Worm (Caenorhabditis elegans) whole organism, L1 larva: Measurements from ENCODE around the gene B0545.4.
A peak's percentile ranks its signal among the peaks of the same experiment; 100 is the strongest.
"Not testable (repeated sequence)": the region's sequence is repeated elsewhere in the genome, so short reads cannot be mapped to it uniquely, and the experiment has no call there.

ENCODE experiments used
- C04F5.9 ChIP-seq: sonication (generic microtip); optimal IDR thresholded peaks from 2 replicates; lab custom pipeline; 2016; ENCODE audit warnings: missing genetic modification characterization, missing compliant biosample characterization
- C34B4.2 ChIP-seq: sonication (generic microtip); optimal IDR thresholded peaks from 2 replicates; lab custom pipeline; 2017; ENCODE audit warnings: mild to moderate bottlenecking, missing genetic modification characterization, missing compliant biosample characterization
- Y116A8C.19 ChIP-seq: sonication (generic microtip); optimal IDR thresholded peaks from 2 replicates; lab custom pipeline; 2016; ENCODE audit warnings: missing compliant biosample characterization, missing genetic modification characterization, borderline replicate concordance
- aha-1 ChIP-seq: fragments of 150-350 bp; optimal IDR thresholded peaks from 2 replicates; lab custom pipeline; 2014; ENCODE audit warnings: missing biosample characterization, missing genetic modification characterization
- ama-1 ChIP-seq: fragments of 150-350 bp; optimal IDR thresholded peaks from 2 replicates; lab custom pipeline; 2014
- ceh-8 ChIP-seq: fragments of 200-800 bp; sonication (Bioruptor generic); optimal IDR thresholded peaks from 2 replicates; lab custom pipeline; 2018; ENCODE audit warnings: mild to moderate bottlenecking, missing genetic modification characterization, moderate library complexity, missing compliant biosample characterization
- ces-1 ChIP-seq: fragments of 150-350 bp; optimal IDR thresholded peaks from 2 replicates; lab custom pipeline; 2014; ENCODE audit warnings: missing biosample characterization, missing genetic modification reagents, missing genetic modification characterization
- dsc-1 ChIP-seq: sonication (generic microtip); optimal IDR thresholded peaks from 2 replicates; lab custom pipeline; 2016; ENCODE audit warnings: mild to moderate bottlenecking, missing genetic modification characterization, missing compliant biosample characterization
- egl-13 ChIP-seq: sonication (generic microtip); optimal IDR thresholded peaks from 2 replicates; lab custom pipeline; 2016; ENCODE audit warnings: missing genotype, missing genetic modification reagents, missing genetic modification characterization, missing compliant biosample characterization
- egl-27 ChIP-seq, 2 experiments: fragments of 150-350 bp in 1 of 2; sonication (generic microtip); optimal IDR thresholded peaks; 3 replicates each; lab custom pipeline; 2017 to 2018; ENCODE audit warnings: missing biosample characterization in 2 of 2, missing genetic modification characterization in 2 of 2, missing genetic modification reagents in 2 of 2
- elt-3 ChIP-seq, 6 experiments: fragments of 150-350 bp in 1 of 6; sonication (generic microtip); optimal IDR thresholded peaks; 2 replicates each; lab custom pipeline; 2017 to 2018; ENCODE audit warnings: missing biosample characterization in 6 of 6, missing genetic modification characterization in 6 of 6, inconsistent platforms in 1 of 6
- fkh-10 ChIP-seq: sonication (generic microtip); optimal IDR thresholded peaks from 2 replicates; lab custom pipeline; 2017; ENCODE audit warnings: missing biosample characterization, missing genetic modification reagents, missing genetic modification characterization
- fkh-4 ChIP-seq: sonication (generic microtip); optimal IDR thresholded peaks from 2 replicates; lab custom pipeline; 2016; ENCODE audit warnings: missing compliant biosample characterization, missing genetic modification characterization, borderline replicate concordance
- fos-1 ChIP-seq: fragments of 150-350 bp; optimal IDR thresholded peaks from 2 replicates; lab custom pipeline; 2014; ENCODE audit warnings: missing biosample characterization, missing genetic modification characterization
- grh-1 ChIP-seq: fragments of 200-800 bp; sonication (Bioruptor generic); IDR thresholded peaks from 2 replicates; pipeline ENCODE4 v1.3.6; 2022; ENCODE audit warnings: missing genetic modification reagents, missing genetic modification characterization, missing compliant biosample characterization
- hlh-17 ChIP-seq: fragments of 200-800 bp; sonication (Bioruptor generic); optimal IDR thresholded peaks from 2 replicates; lab custom pipeline; 2018; ENCODE audit warnings: missing genetic modification characterization, mild to moderate bottlenecking, missing compliant biosample characterization, moderate library complexity, borderline replicate concordance
- hlh-4 ChIP-seq: sonication (generic microtip); optimal IDR thresholded peaks from 2 replicates; lab custom pipeline; 2016; ENCODE audit warnings: mild to moderate bottlenecking, missing genetic modification characterization, missing compliant biosample characterization
- hpl-2 ChIP-seq: fragments of 150-350 bp; optimal IDR thresholded peaks from 2 replicates; lab custom pipeline; 2014; ENCODE audit warnings: missing biosample characterization, missing genetic modification reagents, missing genetic modification characterization
- isw-1 ChIP-seq: fragments of 200-800 bp; sonication (Bioruptor generic); IDR thresholded peaks from 2 replicates; pipeline ENCODE4 v1.3.6; 2022; ENCODE audit warnings: missing genetic modification characterization, missing compliant biosample characterization
- jun-1 ChIP-seq: fragments of 150-350 bp; optimal IDR thresholded peaks from 2 replicates; lab custom pipeline; 2014; ENCODE audit warnings: missing biosample characterization, missing genetic modification reagents, missing genetic modification characterization
- lin-14 ChIP-seq: fragments of 200-800 bp; sonication (Bioruptor generic); optimal IDR thresholded peaks from 2 replicates; lab custom pipeline; 2018; ENCODE audit warnings: mild to moderate bottlenecking, missing genetic modification characterization, moderate library complexity, missing compliant biosample characterization
- lin-15B ChIP-seq: fragments of 150-350 bp; sonication (generic microtip); optimal IDR thresholded peaks from 3 replicates; lab custom pipeline; 2014; ENCODE audit warnings: missing biosample characterization, missing genetic modification characterization
- lir-3 ChIP-seq: sonication (generic microtip); optimal IDR thresholded peaks from 2 replicates; lab custom pipeline; 2016; ENCODE audit warnings: mild to moderate bottlenecking, missing genetic modification characterization, moderate library complexity, missing compliant biosample characterization; ENCODE audit not compliant: poor library complexity
- lsy-2 ChIP-seq, 2 experiments: fragments of 150-350 bp; optimal IDR thresholded peaks; 2 replicates each; lab custom pipeline; 2014; ENCODE audit warnings: missing biosample characterization in 2 of 2, missing genetic modification characterization in 2 of 2
- mab-9 ChIP-seq: fragments of 200-800 bp; sonication (Bioruptor generic); IDR thresholded peaks from 2 replicates; pipeline ENCODE4 v1.3.6; 2022; ENCODE audit warnings: missing genetic modification reagents, missing genetic modification characterization, missing compliant biosample characterization
- mdl-1 ChIP-seq, 2 experiments: fragments of 150-350 bp; optimal IDR thresholded peaks; 2 replicates each; lab custom pipeline; 2014 to 2017; ENCODE audit warnings: missing biosample characterization in 2 of 2, missing genetic modification characterization in 2 of 2, inconsistent platforms in 1 of 2
- mef-2 ChIP-seq: fragments of 150-350 bp; optimal IDR thresholded peaks from 2 replicates; lab custom pipeline; 2014; ENCODE audit warnings: missing biosample characterization, missing genetic modification characterization
- mep-1 ChIP-seq: fragments of 150-350 bp; optimal IDR thresholded peaks from 2 replicates; lab custom pipeline; 2014; ENCODE audit warnings: missing biosample characterization, missing genetic modification characterization
- nhr-11 ChIP-seq: fragments of 150-350 bp; optimal IDR thresholded peaks from 2 replicates; lab custom pipeline; 2014; ENCODE audit warnings: missing biosample characterization, missing genetic modification characterization
- nhr-12 ChIP-seq: sonication (generic microtip); optimal IDR thresholded peaks from 2 replicates; lab custom pipeline; 2017; ENCODE audit warnings: missing biosample characterization, missing genetic modification characterization
- nhr-237 ChIP-seq: fragments of 150-350 bp; optimal IDR thresholded peaks from 2 replicates; lab custom pipeline; 2014; ENCODE audit warnings: missing biosample characterization, missing genetic modification characterization
- nhr-28 ChIP-seq: fragments of 150-350 bp; optimal IDR thresholded peaks from 2 replicates; lab custom pipeline; 2014; ENCODE audit warnings: missing biosample characterization, missing genetic modification characterization
- nhr-71 ChIP-seq: sonication (generic microtip); optimal IDR thresholded peaks from 2 replicates; lab custom pipeline; 2016; ENCODE audit warnings: mild to moderate bottlenecking, missing genetic modification characterization, moderate library complexity, missing compliant biosample characterization
- nhr-76 ChIP-seq: sonication (generic microtip); optimal IDR thresholded peaks from 2 replicates; lab custom pipeline; 2017; ENCODE audit warnings: missing biosample characterization, missing genetic modification characterization
- nhr-77 ChIP-seq: fragments of 150-350 bp; optimal IDR thresholded peaks from 2 replicates; lab custom pipeline; 2014; ENCODE audit warnings: missing biosample characterization, missing genetic modification characterization
- pag-3 ChIP-seq: sonication (generic microtip); optimal IDR thresholded peaks from 2 replicates; lab custom pipeline; 2017; ENCODE audit warnings: missing genetic modification characterization, mild to moderate bottlenecking, missing compliant biosample characterization, antibody characterized with exemption, borderline replicate concordance; ENCODE audit not compliant: insufficient read depth
- pax-3 ChIP-seq: fragments of 200-800 bp; sonication (Bioruptor generic); optimal IDR thresholded peaks from 2 replicates; lab custom pipeline; 2018; ENCODE audit warnings: mild to moderate bottlenecking, missing genetic modification characterization, moderate library complexity, missing compliant biosample characterization
- pqm-1 ChIP-seq: sonication (generic microtip); optimal IDR thresholded peaks from 3 replicates; lab custom pipeline; 2017; ENCODE audit warnings: missing biosample characterization, missing genetic modification characterization
- rnt-1 ChIP-seq: sonication (generic microtip); optimal IDR thresholded peaks from 2 replicates; lab custom pipeline; 2016; ENCODE audit warnings: mild to moderate bottlenecking, missing genetic modification characterization, moderate library complexity, missing compliant biosample characterization
- sox-4 ChIP-seq: sonication (generic microtip); optimal IDR thresholded peaks from 2 replicates; lab custom pipeline; 2016; ENCODE audit warnings: missing genetic modification characterization, missing compliant biosample characterization
- sup-37 ChIP-seq: fragments of 200-800 bp; sonication (Bioruptor generic); optimal IDR thresholded peaks from 2 replicates; lab custom pipeline; 2018; ENCODE audit warnings: mild to moderate bottlenecking, missing genetic modification characterization, missing compliant biosample characterization
- tlp-1 ChIP-seq: fragments of 150-350 bp; optimal IDR thresholded peaks from 2 replicates; lab custom pipeline; 2014; ENCODE audit warnings: missing biosample characterization, missing genetic modification characterization
- unc-62 ChIP-seq: fragments of 150-350 bp; optimal IDR thresholded peaks from 2 replicates; lab custom pipeline; 2014; ENCODE audit warnings: missing biosample characterization, missing genetic modification reagents, missing genetic modification characterization
- unc-86 ChIP-seq: sonication (generic microtip); optimal IDR thresholded peaks from 2 replicates; lab custom pipeline; 2016; ENCODE audit warnings: missing genetic modification characterization, missing compliant biosample characterization
- unc-98 ChIP-seq: fragments of 200-800 bp; sonication (Bioruptor generic); IDR thresholded peaks from 2 replicates; pipeline ENCODE4 v1.3.6; 2022; ENCODE audit warnings: missing genetic modification characterization, missing compliant biosample characterization
- zag-1 ChIP-seq: fragments of 150-350 bp; optimal IDR thresholded peaks from 2 replicates; lab custom pipeline; 2014; ENCODE audit warnings: missing biosample characterization, missing genetic modification characterization
- zip-4 ChIP-seq: fragments of 200-800 bp; sonication (Bioruptor generic); optimal IDR thresholded peaks from 2 replicates; lab custom pipeline; 2018; ENCODE audit warnings: mild to moderate bottlenecking, missing genetic modification characterization, moderate library complexity, missing compliant biosample characterization

Gene B0545.4

ce11 chrIV:119792-120191 lies 10.6 kb upstream of the B0545.4 start (continued):
- TF ChIP-seq dsc-1 (tag; lab: Kevin White, UChicago) (no peak), pqm-1 (tag; lab: Kevin White, UChicago) (no peak)

- TF ChIP-seq unc-86 (tag; lab: Kevin White, UChicago) (no peak), fkh-10 (GFP tag; lab: Kevin White, UChicago) (no peak), mep-1 (no peak), jun-1 (no peak), lsy-2 (tag; optimal IDR thresholded peaks at IDR 0.05; lab: Kevin White, UChicago) (no peak), aha-1 (tag; lab: Kevin White, UChicago) (no peak), grh-1 (GFP tag; lab: Robert Waterston, UW) (no peak), nhr-28 (tag; lab: Kevin White, UChicago) (no peak), unc-62 (no peak), hpl-2 (GFP tag; lab: Kevin White, UChicago) (no peak), C34B4.2 (tag; lab: Kevin White, UChicago) (no peak), hlh-4 (no peak)
Observed at ce11 chrIV:118786-119185, 9.6 kb upstream of the B0545.4 start.

DNA sequence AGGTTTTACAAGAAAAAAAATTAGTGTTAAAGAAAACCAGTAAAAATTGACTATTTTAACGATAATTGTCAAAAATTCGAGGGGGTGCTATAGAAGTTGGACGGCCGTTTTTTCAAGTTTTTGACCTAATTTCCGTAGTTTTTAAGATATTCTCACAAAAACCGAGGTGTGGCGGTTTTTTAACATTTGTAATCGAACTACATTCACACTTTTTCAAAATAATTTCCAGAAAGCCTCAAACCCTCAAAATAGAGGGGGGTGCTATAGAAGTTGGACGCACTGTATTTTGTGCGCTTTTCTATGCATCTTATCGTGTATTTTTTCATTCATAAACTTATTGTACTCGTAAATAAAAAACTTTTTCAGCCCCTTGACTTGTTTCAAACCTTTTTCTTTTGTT lies 2.2 kb upstream of the B0545.4 start, which contains the start of gene F29C4.4:
Gene F29C4.4 (plus strand): TSS at position 301 of the 400 bp plus-strand sequence.
- not testable (repeated sequence) for TF ChIP-seq mdl-1 (tag; optimal IDR thresholded peaks at IDR 0.05; lab: Kevin White, UChicago); sup-37 (GFP tag; lab: Kevin White, UChicago); lin-14 (GFP tag; lab: Kevin White, UChicago)

DNA sequence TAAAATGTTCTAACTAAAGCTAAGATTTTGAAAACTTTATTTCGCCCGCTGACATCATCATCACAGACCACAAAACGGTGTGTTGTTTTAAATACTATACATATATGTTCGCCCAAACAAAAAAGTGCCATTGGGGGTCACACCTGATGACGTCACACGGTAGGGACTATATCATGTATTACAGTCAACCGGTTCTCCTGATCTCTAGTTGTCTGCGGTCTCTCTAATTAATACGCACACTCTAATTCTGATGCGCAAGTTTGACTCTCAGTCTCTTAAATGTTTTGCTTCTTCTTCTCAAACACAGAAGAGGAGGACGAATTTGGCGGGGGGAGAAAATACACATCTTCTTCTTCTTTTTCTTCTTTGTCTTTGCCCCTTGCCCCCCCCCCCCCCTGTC lies 6.4 kb downstream of the B0545.4 start:
- no peak for TF ChIP-seq C04F5.9 (tag; lab: Kevin White, UChicago)
- no peak for TF ChIP-seq zag-1 (tag; lab: Kevin White, UChicago)
- no peak for TF ChIP-seq hlh-4
- TF ChIP-seq nhr-77 (tag; lab: Kevin White, UChicago): no peak
- no peak for TF ChIP-seq nhr-237
- no peak for TF ChIP-seq nhr-12
- TF ChIP-seq nhr-11 (tag; lab: Kevin White, UChicago): no peak
- no peak for TF ChIP-seq rnt-1 (tag; lab: Kevin White, UChicago)
- no peak for TF ChIP-seq fos-1
- no peak for TF ChIP-seq hlh-17
- TF ChIP-seq lin-14 (GFP tag; lab: Kevin White, UChicago): peak; percentile 76
- no peak for TF ChIP-seq egl-13 (tag; lab: Kevin White, UChicago)
- TF ChIP-seq ceh-8 (GFP tag; lab: Kevin White, UChicago): peak; percentile 48
- TF ChIP-seq pag-3 (tag; lab: Kevin White, UChicago): no peak
- no peak for TF ChIP-seq nhr-76 (tag; lab: Kevin White, UChicago)
- no peak for TF ChIP-seq isw-1
- no peak for TF ChIP-seq lir-3 (tag; lab: Kevin White, UChicago)
- TF ChIP-seq unc-86 (tag; lab: Kevin White, UChicago): no peak
- TF ChIP-seq tlp-1: no peak
- TF ChIP-seq fkh-4 (tag; lab: Kevin White, UChicago): no peak
- peak in 3 of 6 experiments; percentile 31 to 69 (median 52) for TF ChIP-seq elt-3 (tag; optimal IDR thresholded peaks at IDR 0.05; lab: Kevin White, UChicago)
- TF ChIP-seq mef-2 (tag; lab: Kevin White, UChicago): no peak
- TF ChIP-seq zip-4 (GFP tag; lab: Kevin White, UChicago): no peak
- TF ChIP-seq pax-3 (tag; lab: Kevin White, UChicago): no peak
- no peak for TF ChIP-seq ces-1 (GFP tag; lab: Kevin White, UChicago)
- TF ChIP-seq sox-4 (tag; lab: Kevin White, UChicago): no peak
- TF ChIP-seq mab-9 (GFP tag; lab: Robert Waterston, UW): no peak
- TF ChIP-seq hpl-2 (GFP tag; lab: Kevin White, UChicago): no peak
- TF ChIP-seq ama-1 (lab: Kevin White, UChicago): no peak
- TF ChIP-seq Y116A8C.19 (tag; lab: Kevin White, UChicago): no peak
- TF ChIP-seq egl-27 (tag; optimal IDR thresholded peaks at IDR 0.05; lab: Kevin White, UChicago): no peak
- no peak for TF ChIP-seq unc-98 (GFP tag; lab: Robert Waterston, UW)
- peak; percentile 74 for TF ChIP-seq nhr-71
- TF ChIP-seq lin-15B (tag; lab: Kevin White, UChicago): no peak
